Worm (Caenorhabditis elegans) whole organism, L2 larva: Measurements from ENCODE around the gene rle-1.

ENCODE experiments used
- alr-1 ChIP-seq: fragments of 150-350 bp; optimal IDR thresholded peaks from 2 replicates; lab custom pipeline; 2014; ENCODE audit warnings: missing biosample characterization, missing genetic modification characterization
- ceh-16 ChIP-seq: fragments of 150-350 bp; optimal IDR thresholded peaks from 2 replicates; lab custom pipeline; 2014; ENCODE audit warnings: missing biosample characterization, missing genetic modification characterization
- snpc-4 ChIP-seq: fragments of 150-350 bp; optimal IDR thresholded peaks from 2 replicates; lab custom pipeline; 2014; ENCODE audit warnings: missing biosample characterization, missing genetic modification characterization

DNA sequence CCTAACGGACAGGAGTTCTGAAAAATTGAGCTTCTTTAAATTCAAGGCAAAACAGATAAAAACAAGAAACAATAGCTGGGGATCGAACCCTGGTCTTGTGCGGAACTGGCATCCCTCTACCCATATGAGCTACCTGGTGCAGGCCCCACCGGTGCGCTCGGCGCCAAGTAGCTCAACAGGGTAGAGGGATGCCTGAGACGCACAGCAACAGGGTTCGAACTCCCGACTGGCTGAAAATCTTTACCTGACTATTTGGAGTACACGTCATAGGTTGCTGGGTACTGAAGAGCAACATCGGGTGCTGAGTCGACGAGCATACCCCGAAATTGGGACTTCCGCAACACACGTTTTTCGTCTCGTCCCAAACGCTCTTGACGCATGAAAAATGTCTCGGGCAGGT lies 26.9 kb downstream of the rle-1 start:
- TF ChIP-seq snpc-4 (tag; lab: Kevin White, UChicago) (no peak), ceh-16 (tag; lab: Kevin White, UChicago) (no peak), alr-1 (no peak)
